Fruit fly (Drosophila melanogaster) whole organism, embryonic: ENCODE results near the gene CG5934.
A peak's percentile ranks its signal among the peaks of the same experiment; 100 is the strongest.

Experiments used
- Atf3 ChIP-seq: fragments of 200-800 bp; sonication (Bioruptor generic); optimal IDR thresholded peaks from 3 replicates; lab custom pipeline; 2016; ENCODE audit warnings: missing biosample characterization, missing genetic modification characterization
- BEAF-32 ChIP-seq: fragments of 200-800 bp; sonication (Bioruptor generic); optimal IDR thresholded peaks from 3 replicates; lab custom pipeline; 2017; ENCODE audit warnings: missing biosample characterization, missing genetic modification characterization, mild to moderate bottlenecking, moderate library complexity, missing genetic modification reagents
- Bgb ChIP-seq: fragments of 200-800 bp; sonication (Bioruptor generic); IDR thresholded peaks from 2 replicates; pipeline ENCODE4 v1.3.6; 2022; ENCODE audit warnings: missing biosample characterization, missing genetic modification characterization; ENCODE audit not compliant: partially characterized antibody
- CG10147 ChIP-seq: fragments of 200-800 bp; sonication (Bioruptor generic); optimal IDR thresholded peaks from 2 replicates; lab custom pipeline; 2019; ENCODE audit warnings: missing biosample characterization, mild to moderate bottlenecking, missing genetic modification characterization, moderate library complexity
- CG10274 ChIP-seq: fragments of 200-800 bp; sonication (Bioruptor generic); optimal IDR thresholded peaks from 3 replicates; lab custom pipeline; 2017; ENCODE audit warnings: missing biosample characterization, mild to moderate bottlenecking, missing genetic modification characterization
- CG10366 ChIP-seq: fragments of 200-800 bp; sonication (Bioruptor generic); IDR thresholded peaks from 2 replicates; pipeline ENCODE4 v1.3.6; 2022; ENCODE audit warnings: missing biosample characterization, missing genetic modification characterization
- CG12236 ChIP-seq: fragments of 200-800 bp; sonication (Bioruptor generic); optimal IDR thresholded peaks from 2 replicates; lab custom pipeline; 2016; ENCODE audit warnings: missing biosample characterization, missing genetic modification characterization
- CG12391 ChIP-seq: fragments of 200-800 bp; sonication (Bioruptor generic); optimal IDR thresholded peaks from 3 replicates; lab custom pipeline; 2018; ENCODE audit warnings: missing biosample characterization, mild to moderate bottlenecking, missing genetic modification characterization, moderate library complexity
- CG13775 ChIP-seq: fragments of 200-800 bp; sonication (Bioruptor generic); optimal IDR thresholded peaks from 3 replicates; lab custom pipeline; 2017; ENCODE audit warnings: missing biosample characterization, mild to moderate bottlenecking, missing genetic modification characterization
- CG14050 ChIP-seq: fragments of 200-800 bp; sonication (Bioruptor generic); IDR thresholded peaks from 3 replicates; pipeline ENCODE4 v1.3.6; 2022; ENCODE audit warnings: missing biosample characterization, missing genetic modification characterization
- CG1602 ChIP-seq: fragments of 200-800 bp; sonication (Bioruptor generic); optimal IDR thresholded peaks from 3 replicates; lab custom pipeline; 2016; ENCODE audit warnings: missing biosample characterization, missing genetic modification characterization
- CG16813 ChIP-seq: fragments of 200-800 bp; sonication (Bioruptor generic); IDR thresholded peaks from 3 replicates; pipeline ENCODE4 v1.3.6; 2022; ENCODE audit warnings: missing biosample characterization, missing genetic modification characterization; ENCODE audit not compliant: partially characterized antibody
- CG17829 ChIP-seq: fragments of 200-800 bp; optimal IDR thresholded peaks from 2 replicates; lab custom pipeline; 2019; ENCODE audit warnings: missing biosample characterization, mild to moderate bottlenecking, missing genetic modification characterization, moderate library complexity
- CG18011 ChIP-seq: fragments of 200-800 bp; sonication (Bioruptor generic); optimal IDR thresholded peaks from 2 replicates; lab custom pipeline; 2017; ENCODE audit warnings: missing biosample characterization, missing genetic modification characterization, mild to moderate bottlenecking, moderate library complexity, missing genotype
- CG18476 ChIP-seq: fragments of 200-800 bp; sonication (Bioruptor generic); optimal IDR thresholded peaks from 2 replicates; lab custom pipeline; 2016; ENCODE audit warnings: missing biosample characterization, mild to moderate bottlenecking, missing genetic modification characterization
- CG2120 ChIP-seq: fragments of 200-800 bp; sonication (Bioruptor generic); optimal IDR thresholded peaks from 3 replicates; lab custom pipeline; 2016; ENCODE audit warnings: missing biosample characterization, missing genetic modification characterization
- CG2712 ChIP-seq: fragments of 200-800 bp; optimal IDR thresholded peaks from 3 replicates; lab custom pipeline; 2019; ENCODE audit warnings: missing biosample characterization, mild to moderate bottlenecking, missing genetic modification characterization, moderate library complexity
- CG3995 ChIP-seq: fragments of 200-800 bp; sonication (Bioruptor generic); optimal IDR thresholded peaks from 3 replicates; lab custom pipeline; 2016; ENCODE audit warnings: missing biosample characterization, missing genetic modification characterization
- CG4707 ChIP-seq: fragments of 200-800 bp; sonication (Bioruptor generic); optimal IDR thresholded peaks from 2 replicates; lab custom pipeline; 2018; ENCODE audit warnings: missing biosample characterization, mild to moderate bottlenecking, missing genetic modification characterization, moderate library complexity
- CG6813 ChIP-seq: fragments of 200-800 bp; sonication (Bioruptor generic); optimal IDR thresholded peaks from 2 replicates; lab custom pipeline; 2017; ENCODE audit warnings: missing biosample characterization, missing genetic modification characterization, mild to moderate bottlenecking, moderate library complexity, missing genetic modification reagents
- CG7271 ChIP-seq: fragments of 200-800 bp; sonication (Bioruptor generic); optimal IDR thresholded peaks from 2 replicates; lab custom pipeline; 2018; ENCODE audit warnings: missing biosample characterization, mild to moderate bottlenecking, missing genetic modification characterization, moderate library complexity
- CG7987 ChIP-seq: fragments of 200-800 bp; sonication (Bioruptor generic); optimal IDR thresholded peaks from 2 replicates; lab custom pipeline; 2018; ENCODE audit warnings: missing biosample characterization, mild to moderate bottlenecking, missing genetic modification characterization, moderate library complexity
- CG9437 ChIP-seq: fragments of 200-800 bp; sonication (Bioruptor generic); optimal IDR thresholded peaks from 2 replicates; lab custom pipeline; 2018; ENCODE audit warnings: missing biosample characterization, mild to moderate bottlenecking, missing genetic modification characterization
- CG9797 ChIP-seq: fragments of 200-800 bp; sonication (Bioruptor generic); optimal IDR thresholded peaks from 3 replicates; lab custom pipeline; 2018; ENCODE audit warnings: missing biosample characterization, mild to moderate bottlenecking, missing genetic modification characterization
- CG9876 ChIP-seq: fragments of 200-800 bp; sonication (Bioruptor generic); optimal IDR thresholded peaks from 2 replicates; lab custom pipeline; 2016; ENCODE audit warnings: missing biosample characterization, missing genetic modification characterization
- CHES-1-like ChIP-seq: fragments of 200-800 bp; sonication (Bioruptor generic); optimal IDR thresholded peaks from 2 replicates; lab custom pipeline; 2016; ENCODE audit warnings: missing biosample characterization, missing genetic modification characterization
- Dbx ChIP-seq: fragments of 200-800 bp; sonication (Bioruptor generic); IDR thresholded peaks from 3 replicates; pipeline ENCODE4 v1.3.6; 2022; ENCODE audit warnings: missing biosample characterization, missing genetic modification characterization
- Fer2 ChIP-seq: fragments of 200-800 bp; sonication (Bioruptor generic); optimal IDR thresholded peaks from 2 replicates; lab custom pipeline; 2018; ENCODE audit warnings: missing biosample characterization, mild to moderate bottlenecking, missing genetic modification characterization, moderate library complexity
- H15 ChIP-seq: fragments of 200-800 bp; sonication (Bioruptor generic); IDR thresholded peaks from 3 replicates; pipeline ENCODE4 v1.3.6; 2022; ENCODE audit warnings: missing biosample characterization, missing genetic modification characterization
- MTF-1 ChIP-seq: fragments of 200-800 bp; sonication (Bioruptor generic); optimal IDR thresholded peaks from 2 replicates; lab custom pipeline; 2018; ENCODE audit warnings: missing biosample characterization, mild to moderate bottlenecking, missing genetic modification characterization, borderline replicate concordance
- Nf-YB ChIP-seq: fragments of 200-800 bp; sonication (Bioruptor generic); optimal IDR thresholded peaks from 3 replicates; lab custom pipeline; 2019; ENCODE audit warnings: missing biosample characterization, mild to moderate bottlenecking, missing genetic modification characterization, moderate library complexity
- Side ChIP-seq: fragments of 200-800 bp; sonication (Bioruptor generic); optimal IDR thresholded peaks from 2 replicates; lab custom pipeline; 2016; ENCODE audit warnings: missing biosample characterization, missing genetic modification characterization
- TFAM ChIP-seq: fragments of 200-800 bp; sonication (Bioruptor generic); optimal IDR thresholded peaks from 2 replicates; lab custom pipeline; 2017; ENCODE audit warnings: missing biosample characterization, missing genetic modification characterization, inconsistent platforms
- Tbp ChIP-seq: fragments of >200 bp; optimal IDR thresholded peaks from 2 replicates; lab custom pipeline; 2018; ENCODE audit warnings: missing biosample characterization, missing genetic modification characterization
- ara ChIP-seq: fragments of 200-800 bp; sonication (Bioruptor generic); IDR thresholded peaks from 2 replicates; pipeline ENCODE4 v1.3.6; 2022; ENCODE audit warnings: missing biosample characterization, missing genetic modification characterization
- ash1 ChIP-seq: fragments of 200-800 bp; sonication (Bioruptor generic); optimal IDR thresholded peaks from 2 replicates; lab custom pipeline; 2018; ENCODE audit warnings: missing biosample characterization, mild to moderate bottlenecking, missing genetic modification characterization
- bcd ChIP-seq: fragments of 200-800 bp; sonication (Bioruptor generic); optimal IDR thresholded peaks from 2 replicates; lab custom pipeline; 2017; ENCODE audit warnings: missing biosample characterization, mild to moderate bottlenecking, missing genetic modification characterization
- bsh ChIP-seq, 2 experiments: fragments of 200-800 bp; sonication (Bioruptor generic); optimal IDR thresholded peaks; 2 replicates each; lab custom pipeline; 2017 to 2018; ENCODE audit warnings: mild to moderate bottlenecking in 2 of 2, missing biosample characterization in 2 of 2, missing genetic modification characterization in 2 of 2, moderate library complexity in 1 of 2
- corto ChIP-seq: fragments of 200-800 bp; sonication (Bioruptor generic); optimal IDR thresholded peaks from 2 replicates; lab custom pipeline; 2016; ENCODE audit warnings: missing biosample characterization, mild to moderate bottlenecking, missing genetic modification characterization, moderate library complexity
- da ChIP-seq: fragments of 200-800 bp; sonication (Bioruptor generic); optimal IDR thresholded peaks from 2 replicates; lab custom pipeline; 2016; ENCODE audit warnings: missing biosample characterization, missing genetic modification characterization
- fd102C ChIP-seq: fragments of 200-800 bp; sonication (Bioruptor generic); optimal IDR thresholded peaks from 2 replicates; lab custom pipeline; 2018; ENCODE audit warnings: missing biosample characterization, mild to moderate bottlenecking, missing genetic modification characterization, moderate library complexity
- gem ChIP-seq: fragments of 200-800 bp; sonication (Bioruptor generic); optimal IDR thresholded peaks from 2 replicates; lab custom pipeline; 2019; ENCODE audit warnings: missing biosample characterization, mild to moderate bottlenecking, missing genetic modification characterization, moderate library complexity
- org-1 ChIP-seq: fragments of 200-800 bp; sonication (Bioruptor generic); optimal IDR thresholded peaks from 2 replicates; lab custom pipeline; 2017; ENCODE audit warnings: missing biosample characterization, missing genetic modification characterization
- schlank ChIP-seq: fragments of 200-800 bp; sonication (Bioruptor generic); optimal IDR thresholded peaks from 2 replicates; lab custom pipeline; 2018; ENCODE audit warnings: missing biosample characterization, mild to moderate bottlenecking, missing genetic modification characterization
- slp2 ChIP-seq: fragments of 200-800 bp; sonication (Bioruptor generic); optimal IDR thresholded peaks from 2 replicates; lab custom pipeline; 2016; ENCODE audit warnings: missing biosample characterization, missing genetic modification characterization
- sna ChIP-seq: fragments of 200-800 bp; sonication (Bioruptor generic); IDR thresholded peaks from 2 replicates; pipeline ENCODE4 v1.3.6; 2022; ENCODE audit warnings: missing biosample characterization, missing genetic modification characterization; ENCODE audit not compliant: partially characterized antibody
- ssp ChIP-seq: fragments of 200-800 bp; sonication (Bioruptor generic); IDR thresholded peaks from 2 replicates; pipeline ENCODE4 v1.3.6; 2022; ENCODE audit warnings: missing biosample characterization, missing genetic modification characterization
- stwl ChIP-seq: fragments of 200-800 bp; sonication (Bioruptor generic); optimal IDR thresholded peaks from 3 replicates; lab custom pipeline; 2018; ENCODE audit warnings: missing biosample characterization, mild to moderate bottlenecking, missing genetic modification characterization, moderate library complexity
- tap ChIP-seq: fragments of 200-800 bp; optimal IDR thresholded peaks from 3 replicates; lab custom pipeline; 2019; ENCODE audit warnings: missing biosample characterization, mild to moderate bottlenecking, missing genetic modification characterization, moderate library complexity
- yki ChIP-seq: fragments of >200 bp; optimal IDR thresholded peaks from 3 replicates; lab custom pipeline; 2018

Gene CG5934

DNA sequence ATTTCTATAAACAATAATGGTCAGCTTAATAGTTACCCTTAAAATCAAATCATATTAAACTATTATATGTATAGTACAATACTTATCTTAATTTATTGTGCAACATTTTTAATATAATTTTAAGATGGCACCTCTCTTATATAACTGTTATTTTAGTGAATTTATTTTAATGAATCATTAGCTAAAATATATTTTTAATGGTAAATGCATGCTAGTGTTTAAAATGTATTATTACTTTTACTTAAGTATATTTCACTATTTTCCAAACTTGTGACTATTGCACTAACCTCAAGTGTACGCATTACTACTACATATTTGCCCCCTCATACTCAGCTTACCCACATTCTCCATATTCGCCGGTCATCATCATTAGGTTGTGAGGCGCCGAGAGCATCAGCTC, 27.2 kb upstream of the CG5934 start (continued):
- TF ChIP-seq CG10147 (GFP tag; lab: Kevin White, UChicago) (peak; percentile 83), Nf-YB (GFP tag; lab: Kevin White, UChicago) (peak; percentile 71), Fer2 (tag; lab: Kevin White, UChicago) (peak; percentile 21), Bgb (GFP tag; lab: Robert Waterston, UW) (no peak), Dbx (GFP tag; lab: Robert Waterston, UW) (0 out of 3 replicates have a peak, but pooled peaks have one; percentile 37), CG2120 (GFP tag; lab: Kevin White, UChicago) (peak; percentile 31), bcd (peak; percentile 67), CG18476 (GFP tag; lab: Kevin White, UChicago) (no peak), CG7987 (GFP tag; lab: Kevin White, UChicago) (no peak), sna (GFP tag; lab: Robert Waterston, UW) (no peak), CG9437 (peak; percentile 82), CG16813 (GFP tag; lab: Robert Waterston, UW) (no peak), CG10274 (no peak), CG9797 (no peak), CG3995 (GFP tag; lab: Kevin White, UChicago) (no peak), CG2712 (tag; lab: Kevin White, UChicago) (peak; percentile 93), CG12236 (GFP tag; lab: Kevin White, UChicago) (no peak), Atf3 (GFP tag; lab: Kevin White, UChicago) (no peak), CG6813 (GFP tag; lab: Kevin White, UChicago) (peak; percentile 53), tap (tag; lab: Kevin White, UChicago) (peak; percentile 91), yki (no peak), CG1602 (GFP tag; lab: Kevin White, UChicago) (peak; percentile 51), CG9876 (GFP tag; lab: Kevin White, UChicago) (no peak), ara (GFP tag; lab: Robert Waterston, UW) (no peak), CG10366 (GFP tag; lab: Robert Waterston, UW) (0 out of 2 replicates have a peak, but pooled peaks have one; percentile 12), CG7271 (tag; lab: Kevin White, UChicago) (peak; percentile 24), gem (tag; lab: Kevin White, UChicago) (peak; percentile 93), Tbp (no peak), CHES-1-like (GFP tag; lab: Kevin White, UChicago) (no peak), slp2 (GFP tag; lab: Kevin White, UChicago) (no peak), CG17829 (tag; lab: Kevin White, UChicago) (peak; percentile 93), MTF-1 (GFP tag; lab: Kevin White, UChicago) (no peak), TFAM (GFP tag; lab: Kevin White, UChicago) (peak; percentile 12), fd102C (GFP tag; lab: Kevin White, UChicago) (no peak), ssp (GFP tag; lab: Robert Waterston, UW) (no peak), H15 (GFP tag; lab: Robert Waterston, UW) (no peak), CG18011 (GFP tag; lab: Kevin White, UChicago) (no peak), CG13775 (GFP tag; lab: Kevin White, UChicago) (peak; percentile 52), corto (no peak), ash1 (GFP tag; lab: Kevin White, UChicago) (no peak), CG12391 (tag; lab: Kevin White, UChicago) (peak; percentile 91), CG14050 (no peak; the same call in 2 of the 3 replicates), stwl (tag; lab: Kevin White, UChicago) (no peak), schlank (tag; lab: Kevin White, UChicago) (no peak), bsh (GFP tag; optimal IDR thresholded peaks at IDR 0.05; lab: Kevin White, UChicago) (peak; percentile 25 to 87), Side (GFP tag; lab: Kevin White, UChicago) (no peak), BEAF-32 (GFP tag; lab: Kevin White, UChicago) (no peak), org-1 (GFP tag; lab: Kevin White, UChicago) (peak; percentile 53), CG4707 (GFP tag; lab: Kevin White, UChicago) (peak; percentile 1), da (GFP tag; lab: Kevin White, UChicago) (no peak)
